Worm (Caenorhabditis elegans): ENCODE measurements around the gene ndab-2.

ce11 chrIII:7152569-7152968, 28.0 kb upstream of the ndab-2 start:
- TF ChIP-seq lir-3 (tag; optimal IDR thresholded peaks at IDR 0.05; ENCODE audit: poor library complexity) (no peak), ets-5 (GFP tag; IDR thresholded peaks at IDR 0.05) (no peak), pag-3 (tag; optimal IDR thresholded peaks at IDR 0.05; ENCODE audit: borderline replicate concordance, insufficient read depth) (no peak), elt-2 (tag; optimal IDR thresholded peaks at IDR 0.05) (no peak), ztf-11 (tag; optimal IDR thresholded peaks at IDR 0.05) (no peak), nhr-11 (tag; optimal IDR thresholded peaks at IDR 0.05) (no peak), pqm-1 (tag; optimal IDR thresholded peaks at IDR 0.05) (no peak)

All from whole organism, L1 larva.